Worm (Caenorhabditis elegans) whole organism, midembryonic: ENCODE data around the gene ZC13.2.

ENCODE experiments used
- T22C8.4 ChIP-seq: fragments of 200-800 bp; sonication (Bioruptor generic); IDR thresholded peaks from 2 replicates; pipeline ENCODE4 v1.3.6; 2022; ENCODE audit warnings: missing genetic modification characterization, missing compliant biosample characterization
- cog-1 ChIP-seq: sonication (generic microtip); optimal IDR thresholded peaks from 2 replicates; lab custom pipeline; 2016; ENCODE audit warnings: missing genetic modification characterization, missing compliant biosample characterization
- flt-1 ChIP-seq: fragments of 200-800 bp; sonication (Bioruptor generic); IDR thresholded peaks from 2 replicates; pipeline ENCODE4 v1.3.6; 2022; ENCODE audit warnings: missing genetic modification characterization, missing compliant biosample characterization
- med-1 ChIP-seq: sonication (generic microtip); optimal IDR thresholded peaks from 2 replicates; lab custom pipeline; 2017; ENCODE audit warnings: missing genetic modification characterization, mild to moderate bottlenecking, missing compliant biosample characterization, antibody characterized with exemption, missing genetic modification reagents; ENCODE audit not compliant: insufficient read depth
- ref-1 ChIP-seq: fragments of 200-800 bp; sonication (Bioruptor generic); conservative IDR thresholded peaks from 2 replicates; pipeline ENCODE4 v1.3.6; 2022; ENCODE audit warnings: missing genetic modification reagents, missing genetic modification characterization, missing compliant biosample characterization
- ztf-29 ChIP-seq: fragments of 200-800 bp; sonication (Bioruptor generic); IDR thresholded peaks from 2 replicates; pipeline ENCODE4 v1.3.6; 2022; ENCODE audit warnings: missing genetic modification reagents, missing genetic modification characterization, missing compliant biosample characterization

ce11 chrX:852739-853268 lies 27.7 kb upstream of the ZC13.2 start:
- TF ChIP-seq flt-1 (GFP tag; lab: Robert Waterston, UW) = no peak
- TF ChIP-seq T22C8.4 = no peak
- TF ChIP-seq cog-1 = no peak
- TF ChIP-seq ztf-29 = no peak
- no peak for TF ChIP-seq ref-1 (GFP tag; lab: Robert Waterston, UW)
- no peak for TF ChIP-seq med-1 (GFP tag; lab: Kevin White, UChicago)
